Worm (Caenorhabditis elegans) whole organism, mixed stage, embryonic: ENCODE measurements around the gene R10E9.4.

Experiments
- M03D4.4 ChIP-seq: sonication (generic microtip); optimal IDR thresholded peaks from 2 replicates; lab custom pipeline; 2017; ENCODE audit warnings: mild to moderate bottlenecking, missing genetic modification characterization, missing compliant biosample characterization
- bed-3 ChIP-seq: fragments of 200-800 bp; sonication (Bioruptor generic); optimal IDR thresholded peaks from 3 replicates; lab custom pipeline; 2018; ENCODE audit warnings: mild to moderate bottlenecking, missing genetic modification characterization, moderate library complexity, missing compliant biosample characterization
- ceh-39 ChIP-seq: fragments of 150-350 bp; optimal IDR thresholded peaks from 2 replicates; lab custom pipeline; 2014; ENCODE audit warnings: missing biosample characterization, missing genetic modification characterization
- ceh-43 ChIP-seq: fragments of 200-800 bp; sonication (Bioruptor generic); optimal IDR thresholded peaks from 2 replicates; lab custom pipeline; 2018; ENCODE audit warnings: mild to moderate bottlenecking, missing genetic modification characterization, moderate library complexity, missing compliant biosample characterization
- ceh-83 ChIP-seq: fragments of 200-800 bp; sonication (Bioruptor generic); optimal IDR thresholded peaks from 2 replicates; lab custom pipeline; 2018; ENCODE audit warnings: mild to moderate bottlenecking, missing genetic modification characterization, missing compliant biosample characterization
- ces-1 ChIP-seq: fragments of 150-350 bp; optimal IDR thresholded peaks from 2 replicates; lab custom pipeline; 2014; ENCODE audit warnings: missing biosample characterization, missing genetic modification reagents, missing genetic modification characterization
- drap-1 ChIP-seq: fragments of 200-800 bp; sonication (Bioruptor generic); optimal IDR thresholded peaks from 3 replicates; lab custom pipeline; 2018; ENCODE audit warnings: mild to moderate bottlenecking, missing genetic modification characterization, missing compliant biosample characterization
- elt-1 ChIP-seq: sonication (generic microtip); optimal IDR thresholded peaks from 2 replicates; lab custom pipeline; 2017; ENCODE audit warnings: missing genetic modification characterization, mild to moderate bottlenecking, missing compliant biosample characterization, antibody characterized with exemption, moderate library complexity, borderline replicate concordance; ENCODE audit not compliant: insufficient read depth
- elt-3 ChIP-seq: fragments of 150-350 bp; optimal IDR thresholded peaks from 2 replicates; lab custom pipeline; 2014; ENCODE audit warnings: missing biosample characterization, missing genetic modification characterization
- flh-1 ChIP-seq: fragments of 200-800 bp; sonication (Bioruptor generic); optimal IDR thresholded peaks from 2 replicates; lab custom pipeline; 2018; ENCODE audit warnings: mild to moderate bottlenecking, missing genetic modification characterization, moderate library complexity, missing compliant biosample characterization
- ham-2 ChIP-seq: fragments of 200-800 bp; sonication (Bioruptor generic); optimal IDR thresholded peaks from 2 replicates; lab custom pipeline; 2018; ENCODE audit warnings: mild to moderate bottlenecking, missing genetic modification characterization, missing compliant biosample characterization
- hlh-1 ChIP-seq: fragments of 150-350 bp; optimal IDR thresholded peaks from 2 replicates; lab custom pipeline; 2014; ENCODE audit warnings: missing biosample characterization, missing genetic modification reagents, missing genetic modification characterization
- lin-13 ChIP-seq: fragments of 150-350 bp; optimal IDR thresholded peaks from 2 replicates; lab custom pipeline; 2014; ENCODE audit warnings: missing biosample characterization, missing genetic modification characterization
- lin-32 ChIP-seq: fragments of 200-800 bp; sonication (Bioruptor generic); optimal IDR thresholded peaks from 2 replicates; lab custom pipeline; 2018; ENCODE audit warnings: mild to moderate bottlenecking, missing genetic modification characterization, missing compliant biosample characterization
- lsy-2 ChIP-seq: fragments of 150-350 bp; optimal IDR thresholded peaks from 2 replicates; lab custom pipeline; 2014; ENCODE audit warnings: missing biosample characterization, missing genetic modification characterization
- mab-5 ChIP-seq: fragments of 150-350 bp; optimal IDR thresholded peaks from 2 replicates; lab custom pipeline; 2014; ENCODE audit warnings: missing biosample characterization, missing genetic modification characterization
- mep-1 ChIP-seq: fragments of 150-350 bp; optimal IDR thresholded peaks from 2 replicates; lab custom pipeline; 2017; ENCODE audit warnings: missing biosample characterization, missing genetic modification reagents, missing genetic modification characterization, inconsistent platforms
- mls-2 ChIP-seq: sonication (generic microtip); optimal IDR thresholded peaks from 2 replicates; lab custom pipeline; 2016; ENCODE audit warnings: mild to moderate bottlenecking, missing genetic modification characterization, moderate library complexity, missing compliant biosample characterization
- nhr-12 ChIP-seq: fragments of 150-350 bp; optimal IDR thresholded peaks from 2 replicates; lab custom pipeline; 2014; ENCODE audit warnings: missing biosample characterization, missing genetic modification characterization
- nhr-2 ChIP-seq: fragments of 150-350 bp; optimal IDR thresholded peaks from 2 replicates; lab custom pipeline; 2014; ENCODE audit warnings: missing biosample characterization, missing genetic modification characterization
- nhr-237 ChIP-seq: fragments of 150-350 bp; optimal IDR thresholded peaks from 2 replicates; lab custom pipeline; 2014; ENCODE audit warnings: missing biosample characterization, missing genetic modification characterization
- nhr-76 ChIP-seq: sonication (generic microtip); optimal IDR thresholded peaks from 2 replicates; lab custom pipeline; 2017; ENCODE audit warnings: missing biosample characterization, missing genetic modification characterization
- pha-4 ChIP-seq: fragments of 150-350 bp; optimal IDR thresholded peaks from 2 replicates; lab custom pipeline; 2018; ENCODE audit warnings: missing biosample characterization, missing genetic modification reagents, missing genetic modification characterization
- sem-2 ChIP-seq: fragments of 200-800 bp; sonication (Bioruptor generic); optimal IDR thresholded peaks from 2 replicates; lab custom pipeline; 2018; ENCODE audit warnings: mild to moderate bottlenecking, missing genetic modification characterization, missing compliant biosample characterization
- snpc-4 ChIP-seq: fragments of 150-350 bp; optimal IDR thresholded peaks from 2 replicates; lab custom pipeline; 2014; ENCODE audit warnings: missing biosample characterization, missing genetic modification characterization
- sptf-1 ChIP-seq: sonication (generic microtip); optimal IDR thresholded peaks from 2 replicates; lab custom pipeline; 2017; ENCODE audit warnings: mild to moderate bottlenecking, missing genetic modification characterization, moderate library complexity, missing compliant biosample characterization
- tbx-8 ChIP-seq: fragments of 200-800 bp; sonication (Bioruptor generic); optimal IDR thresholded peaks from 2 replicates; lab custom pipeline; 2018; ENCODE audit warnings: mild to moderate bottlenecking, missing genetic modification characterization, moderate library complexity, missing compliant biosample characterization
- unc-120 ChIP-seq: sonication (generic microtip); optimal IDR thresholded peaks from 2 replicates; lab custom pipeline; 2017; ENCODE audit warnings: missing genetic modification characterization, missing compliant biosample characterization; ENCODE audit not compliant: poor library complexity, severe bottlenecking
- unc-39 ChIP-seq: fragments of 150-350 bp; optimal IDR thresholded peaks from 2 replicates; lab custom pipeline; 2014; ENCODE audit warnings: missing biosample characterization, missing genetic modification characterization
- unc-62 ChIP-seq: fragments of 150-350 bp; optimal IDR thresholded peaks from 2 replicates; lab custom pipeline; 2014; ENCODE audit warnings: missing biosample characterization, missing genetic modification reagents, missing genetic modification characterization
- ztf-11 ChIP-seq: fragments of 150-350 bp; optimal IDR thresholded peaks from 2 replicates; lab custom pipeline; 2014; ENCODE audit warnings: missing biosample characterization, missing genetic modification characterization

R10E9.4 gene

ce11 chrIII:3984049-3984484 is 11.5 kb upstream of the R10E9.4 start:
- TF ChIP-seq tbx-8 (no peak), nhr-76 (no peak), unc-120 (peak; percentile 25), snpc-4 (no peak), sem-2 (GFP tag; lab: Kevin White, UChicago) (no peak)

- TF ChIP-seq bed-3 (GFP tag; lab: Kevin White, UChicago) (no peak), sptf-1 (tag; lab: Kevin White, UChicago) (no peak), M03D4.4 (tag; lab: Kevin White, UChicago) (no peak), unc-62 (GFP tag; lab: Kevin White, UChicago) (no peak), ztf-11 (no peak), nhr-237 (no peak), mep-1 (tag; lab: Kevin White, UChicago) (no peak), hlh-1 (tag; lab: Kevin White, UChicago) (no peak), lin-13 (tag; lab: Kevin White, UChicago) (no peak)
These were observed 7.5 kb upstream of the R10E9.4 start for ce11 chrIII:3979980-3980631.

- no peak for TF ChIP-seq nhr-12 (tag; lab: Kevin White, UChicago)
- TF ChIP-seq unc-120: no peak
- no peak for TF ChIP-seq M03D4.4 (tag; lab: Kevin White, UChicago)
- no peak for TF ChIP-seq mep-1 (tag; lab: Kevin White, UChicago)
- no peak for TF ChIP-seq pha-4 (tag; lab: Kevin White, UChicago)
- no peak for TF ChIP-seq sptf-1 (tag; lab: Kevin White, UChicago)
- TF ChIP-seq elt-3 (tag; lab: Kevin White, UChicago): no peak
- TF ChIP-seq mab-5 (tag; lab: Kevin White, UChicago): no peak
- TF ChIP-seq, all 35 proteins: peak for 0
These were observed 5.9 kb upstream of the R10E9.4 start for ce11 chrIII:3978438-3978837.

- no peak for TF ChIP-seq ztf-11
- TF ChIP-seq lsy-2 (tag; lab: Kevin White, UChicago): no peak
- no peak for TF ChIP-seq ceh-43 (GFP tag; lab: Kevin White, UChicago)
- TF ChIP-seq elt-1: no peak
- TF ChIP-seq mab-5 (tag; lab: Kevin White, UChicago): no peak
- TF ChIP-seq mls-2 (tag; lab: Kevin White, UChicago): no peak
- no peak for TF ChIP-seq lin-32 (GFP tag; lab: Kevin White, UChicago)
- no peak for TF ChIP-seq bed-3 (GFP tag; lab: Kevin White, UChicago)
- TF ChIP-seq nhr-2 (tag; lab: Kevin White, UChicago): no peak
- no peak for TF ChIP-seq nhr-12 (tag; lab: Kevin White, UChicago)
- no peak for TF ChIP-seq nhr-237
- no peak for TF ChIP-seq ceh-39 (tag; lab: Kevin White, UChicago)
- TF ChIP-seq flh-1 (GFP tag; lab: Kevin White, UChicago): no peak
- TF ChIP-seq hlh-1 (tag; lab: Kevin White, UChicago): no peak
- TF ChIP-seq drap-1 (GFP tag; lab: Kevin White, UChicago): no peak
- TF ChIP-seq ceh-83 (GFP tag; lab: Kevin White, UChicago): no peak
- TF ChIP-seq unc-39 (tag; lab: Kevin White, UChicago): no peak
- no peak for TF ChIP-seq unc-62 (GFP tag; lab: Kevin White, UChicago)
These were observed 4.4 kb upstream of the R10E9.4 start for ce11 chrIII:3976992-3977391.

- TF ChIP-seq ceh-43 (GFP tag; lab: Kevin White, UChicago) (no peak), lin-13 (tag; lab: Kevin White, UChicago) (no peak), elt-1 (no peak), ham-2 (GFP tag; lab: Kevin White, UChicago) (no peak), unc-39 (tag; lab: Kevin White, UChicago) (no peak), ces-1 (GFP tag; lab: Kevin White, UChicago) (no peak), sem-2 (GFP tag; lab: Kevin White, UChicago) (no peak), nhr-2 (tag; lab: Kevin White, UChicago) (no peak), lsy-2 (tag; lab: Kevin White, UChicago) (no peak), nhr-12 (tag; lab: Kevin White, UChicago) (no peak), nhr-237 (no peak), mep-1 (tag; lab: Kevin White, UChicago) (no peak), tbx-8 (no peak), ztf-11 (no peak)
- TF ChIP-seq, all 35 proteins: peak for 0
These were observed 3.7 kb upstream of the R10E9.4 start, which contains the start of gene msi-1 for ce11 chrIII:3976291-3976690. msi-1 (minus strand) TSS chrIII:3976391.
